Fruit fly (Drosophila melanogaster): Measurements from ENCODE around the gene CG7322.

CG7322 gene

dm6 chrX:18849022-18849368 is 8.6 kb downstream of the CG7322 start (continued):
- no peak for TF ChIP-seq CG15601 (tag; optimal IDR thresholded peaks at IDR 0.05)
- no peak for TF ChIP-seq row (GFP tag; IDR thresholded peaks at IDR 0.05)
- TF ChIP-seq CG7357 (GFP tag; IDR thresholded peaks at IDR 0.05) = no peak
- TF ChIP-seq chinmo (GFP tag; IDR thresholded peaks at IDR 0.05; ENCODE audit: partially characterized antibody) = 0 out of 4 replicates have a peak, but pooled peaks have one; percentile 12

dm6 chrX:18848338-18849021 is 9.1 kb downstream of the CG7322 start, which contains the start of gene shop:
shop (minus strand) TSS chrX:18848566.
- TF ChIP-seq CG1602 (GFP tag; optimal IDR thresholded peaks at IDR 0.05) = peak; percentile 82
- no peak for TF ChIP-seq Doc2 (GFP tag; IDR thresholded peaks at IDR 0.05)
- peak; percentile 82 for TF ChIP-seq CG12104 (GFP tag; optimal IDR thresholded peaks at IDR 0.05)
- TF ChIP-seq trem (tag; optimal IDR thresholded peaks at IDR 0.05) = peak; percentile 68
- TF ChIP-seq CG4424 (GFP tag; optimal IDR thresholded peaks at IDR 0.05) = peak; percentile 81
- peak; percentile 67 for TF ChIP-seq Mad (GFP tag; optimal IDR thresholded peaks at IDR 0.05)
- TF ChIP-seq ham (GFP tag; IDR thresholded peaks at IDR 0.05) = no peak
- TF ChIP-seq vfl (GFP tag; optimal IDR thresholded peaks at IDR 0.05) = peak; percentile 67
- TF ChIP-seq Bdp1 (GFP tag; optimal IDR thresholded peaks at IDR 0.05) = peak; percentile 62
- TF ChIP-seq HLH4C (GFP tag; IDR thresholded peaks at IDR 0.05; ENCODE audit: partially characterized antibody) = 0 out of 3 replicates have a peak, but pooled peaks have one; percentile 26
- peak; percentile 73 for TF ChIP-seq Xrp1 (GFP tag; IDR thresholded peaks at IDR 0.05)
- no peak for TF ChIP-seq CG17568 (GFP tag; optimal IDR thresholded peaks at IDR 0.05)
- TF ChIP-seq Sin3A (optimal IDR thresholded peaks at IDR 0.05) = no peak
- TF ChIP-seq CG5245 (GFP tag; optimal IDR thresholded peaks at IDR 0.05) = peak; percentile 77
- peak; percentile 61 for TF ChIP-seq bab2 (GFP tag; optimal IDR thresholded peaks at IDR 0.05)
- peak; percentile 83 for TF ChIP-seq sisA (GFP tag; IDR thresholded peaks at IDR 0.05)
- no peak for TF ChIP-seq hkb (optimal IDR thresholded peaks at IDR 0.05)
- TF ChIP-seq hkb (GFP tag; IDR thresholded peaks at IDR 0.05) = peak; percentile 60
- peak; percentile 79 for TF ChIP-seq CG12219 (GFP tag; optimal IDR thresholded peaks at IDR 0.05)
- TF ChIP-seq wek (GFP tag; optimal IDR thresholded peaks at IDR 0.05) = peak; percentile 46
- peak; percentile 64 for TF ChIP-seq CG13624 (GFP tag; optimal IDR thresholded peaks at IDR 0.05)
- peak; percentile 21 for TF ChIP-seq NK7.1 (GFP tag; optimal IDR thresholded peaks at IDR 0.05)
- no peak for TF ChIP-seq her (GFP tag; optimal IDR thresholded peaks at IDR 0.05)
- peak; percentile 2 for TF ChIP-seq repo (GFP tag; optimal IDR thresholded peaks at IDR 0.05)
- peak; percentile 69 for TF ChIP-seq Vsx1 (GFP tag; optimal IDR thresholded peaks at IDR 0.05)
- TF ChIP-seq slp2 (GFP tag; optimal IDR thresholded peaks at IDR 0.05) = peak; percentile 63
- TF ChIP-seq CG15479 (GFP tag; optimal IDR thresholded peaks at IDR 0.05) = no peak
- peak; percentile 76 for TF ChIP-seq twi (tag; optimal IDR thresholded peaks at IDR 0.05)
- TF ChIP-seq ATbp (GFP tag; optimal IDR thresholded peaks at IDR 0.05) = peak; percentile 81
- TF ChIP-seq kni (GFP tag; optimal IDR thresholded peaks at IDR 0.05) = peak; percentile 15
- peak; percentile 63 for TF ChIP-seq Camta (GFP tag; optimal IDR thresholded peaks at IDR 0.05)
- peak; percentile 52; the same call in 1 of the 2 replicates for TF ChIP-seq wdn (GFP tag; IDR thresholded peaks at IDR 0.05)
- peak; percentile 92 for TF ChIP-seq Xbp1 (GFP tag; optimal IDR thresholded peaks at IDR 0.05)
- TF ChIP-seq CG10431 (GFP tag; optimal IDR thresholded peaks at IDR 0.05) = peak; percentile 36
- TF ChIP-seq ap (GFP tag; IDR thresholded peaks at IDR 0.05) = peak; percentile 40; the same call in 1 of the 2 replicates
- peak; percentile 44; the same call in 1 of the 3 replicates for TF ChIP-seq knrl (GFP tag; IDR thresholded peaks at IDR 0.05; ENCODE audit: partially characterized antibody)
- TF ChIP-seq CG2875 (GFP tag; optimal IDR thresholded peaks at IDR 0.05) = peak; percentile 69
- TF ChIP-seq slou (GFP tag; optimal IDR thresholded peaks at IDR 0.05) = peak; percentile 51
- TF ChIP-seq CG11398 (GFP tag; optimal IDR thresholded peaks at IDR 0.05) = peak; percentile 13
- peak; percentile 93 for TF ChIP-seq row (GFP tag; IDR thresholded peaks at IDR 0.05)
- TF ChIP-seq corto (GFP tag; optimal IDR thresholded peaks at IDR 0.05) = no peak
- no peak for TF ChIP-seq pan (optimal IDR thresholded peaks at IDR 0.05)
- TF ChIP-seq pan (GFP tag; optimal IDR thresholded peaks at IDR 0.05 in 1 of 2, IDR thresholded peaks at IDR 0.05 in 1 of 2) = peak in 1 of 2 experiments; percentile 77
- TF ChIP-seq CG8478 (optimal IDR thresholded peaks at IDR 0.05) = no peak
- peak; percentile 53; the same call in 1 of the 2 replicates for TF ChIP-seq danr (GFP tag; IDR thresholded peaks at IDR 0.05)
- peak; percentile 66 for TF ChIP-seq seq (GFP tag; IDR thresholded peaks at IDR 0.05)
